Worm (Caenorhabditis elegans) whole organism, L4/young adult: ENCODE results near the gene srbc-62.
"Not testable (repeated sequence)": the region's sequence is repeated elsewhere in the genome, so short reads cannot be mapped to it uniquely, and the experiment has no call there.

Experiments used
- W03F9.2 ChIP-seq: fragments of 150-350 bp; optimal IDR thresholded peaks from 2 replicates; lab custom pipeline; 2014; ENCODE audit warnings: missing biosample characterization, missing genetic modification characterization
- dao-5 ChIP-seq: sonication (generic microtip); optimal IDR thresholded peaks from 2 replicates; lab custom pipeline; 2016; ENCODE audit warnings: missing genotype, missing genetic modification characterization, moderate library complexity, missing compliant biosample characterization
- him-1 ChIP-seq: sonication (generic microtip); optimal IDR thresholded peaks from 2 replicates; lab custom pipeline; 2016; ENCODE audit warnings: missing genotype, missing genetic modification reagents, missing genetic modification characterization, missing compliant biosample characterization

srbc-62 gene

DNA sequence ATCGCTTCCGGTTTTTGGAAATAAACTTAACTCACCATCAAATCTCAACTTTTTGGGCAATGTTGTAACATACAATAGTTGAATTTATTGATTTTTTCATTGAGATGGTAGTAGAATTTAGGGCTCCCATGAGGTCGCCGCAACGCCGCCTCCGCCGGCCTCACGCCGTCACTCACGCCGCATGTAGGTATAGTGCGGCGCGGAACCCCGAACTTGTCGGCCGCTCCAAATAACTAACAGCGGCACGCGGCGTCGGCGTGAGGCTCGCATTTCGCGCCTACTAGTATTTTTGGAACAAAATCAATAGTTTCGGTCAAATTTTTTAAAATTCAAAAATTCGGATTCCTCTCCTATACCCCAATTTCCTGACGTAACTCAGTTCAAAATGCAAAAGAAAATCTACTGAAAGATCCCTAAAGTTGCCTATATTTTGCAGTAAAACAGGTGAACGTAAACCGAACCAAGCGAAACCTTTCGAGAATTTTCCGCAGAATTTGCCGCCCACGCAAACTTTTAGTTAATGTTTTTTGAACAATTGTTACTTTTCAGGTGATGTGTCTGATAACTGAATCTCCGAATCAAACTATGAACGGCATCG is 33.7 kb downstream of the srbc-62 start, which contains the start of gene Y61B8A.6:
Gene Y61B8A.6, plus strand, starts transcription at position 548 of the 598 bp plus-strand sequence.
- TF ChIP-seq him-1 = no peak
- no peak for TF ChIP-seq W03F9.2 (tag; lab: Kevin White, UChicago)
- no peak for TF ChIP-seq dao-5

DNA sequence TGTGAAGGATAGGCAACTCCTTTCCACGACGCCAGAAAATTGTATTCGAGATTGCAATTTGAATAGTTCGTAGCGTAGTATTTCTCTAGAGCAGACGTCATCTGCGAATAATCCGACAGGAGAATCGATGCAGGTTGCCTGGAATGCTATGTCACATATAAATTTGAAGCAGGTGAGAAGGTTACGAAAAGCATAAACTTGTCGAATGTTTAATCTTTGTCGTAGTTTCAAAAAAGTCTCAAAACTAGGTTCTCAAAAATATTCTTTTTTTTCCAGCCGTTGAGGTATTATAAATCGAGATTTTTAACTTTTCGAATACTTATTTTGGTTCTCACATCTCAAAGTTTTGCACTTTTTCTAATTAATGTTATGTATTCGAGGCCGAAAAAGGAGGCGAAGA is 37.2 kb downstream of the srbc-62 start, which contains the start of gene srh-116:
Gene srh-116, minus strand, starts transcription at position 101 of the 400 bp plus-strand sequence.
- TF ChIP-seq him-1; W03F9.2 (tag; lab: Kevin White, UChicago); dao-5: not testable (repeated sequence)

DNA sequence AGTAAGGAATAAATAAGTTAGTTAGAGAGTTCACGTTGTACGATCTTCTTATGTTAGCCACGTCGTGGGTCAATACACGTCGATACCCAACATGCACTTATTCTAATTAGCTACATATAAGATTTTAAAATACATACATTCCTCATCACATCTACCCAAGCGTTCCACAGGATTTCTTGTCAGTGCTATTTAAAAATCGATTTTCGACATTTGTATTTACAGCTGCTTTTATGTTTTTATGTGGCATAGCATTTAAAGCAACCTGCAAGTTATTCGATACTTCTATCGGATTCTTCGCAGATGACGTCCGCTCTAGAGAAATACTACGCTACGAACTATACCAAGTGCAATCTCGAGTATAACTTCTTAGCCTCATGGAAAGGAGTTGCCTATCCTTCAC is 37.7 kb downstream of the srbc-62 start, which contains the start of gene srh-115:
Gene srh-115, plus strand, starts transcription at position 301 of the 400 bp plus-strand sequence.
- TF ChIP-seq him-1 = no peak
- TF ChIP-seq dao-5 = no peak
- no peak for TF ChIP-seq W03F9.2 (tag; lab: Kevin White, UChicago)

DNA sequence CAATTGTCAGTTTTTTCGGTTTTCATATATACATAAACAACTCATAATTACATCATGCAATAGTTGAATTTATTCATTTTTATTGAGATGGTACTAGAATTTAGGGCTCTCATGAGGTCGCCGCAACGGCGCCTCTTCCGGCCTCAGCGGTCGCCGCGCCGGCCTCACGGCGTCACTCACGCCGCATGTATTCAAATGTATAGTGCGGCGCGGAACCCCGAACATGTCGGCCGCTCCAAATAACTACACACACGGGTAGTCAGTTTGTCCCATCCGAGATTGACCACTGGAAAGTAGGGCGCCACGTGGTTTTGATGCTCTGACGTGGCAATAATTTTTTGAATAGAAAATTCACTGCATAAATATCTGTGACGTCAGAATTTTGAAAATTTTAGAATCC is 39.8 kb downstream of the srbc-62 start:
- TF ChIP-seq dao-5 = no peak
- TF ChIP-seq him-1 = no peak
- TF ChIP-seq W03F9.2 (tag; lab: Kevin White, UChicago) = no peak

DNA sequence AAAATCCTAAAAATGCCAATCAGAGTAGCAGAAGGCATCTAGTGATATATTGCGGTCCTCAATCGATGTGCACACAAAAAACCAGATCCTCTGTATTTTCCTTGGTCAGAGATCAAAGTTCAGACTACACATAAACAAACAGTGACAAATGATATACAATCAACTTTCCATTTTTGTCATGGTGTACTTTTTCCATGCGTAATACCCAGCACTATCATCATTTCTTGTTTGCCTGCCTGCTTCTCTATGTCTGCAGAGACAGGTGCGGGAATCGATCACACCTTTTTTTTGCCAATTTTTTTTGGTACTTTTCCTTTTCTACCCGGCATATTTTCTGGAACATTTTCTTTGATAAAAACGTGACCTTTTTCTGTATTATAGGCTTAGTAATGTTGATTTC is 40.5 kb downstream of the srbc-62 start:
- TF ChIP-seq dao-5 (no peak), W03F9.2 (tag; lab: Kevin White, UChicago) (no peak), him-1 (no peak)

DNA sequence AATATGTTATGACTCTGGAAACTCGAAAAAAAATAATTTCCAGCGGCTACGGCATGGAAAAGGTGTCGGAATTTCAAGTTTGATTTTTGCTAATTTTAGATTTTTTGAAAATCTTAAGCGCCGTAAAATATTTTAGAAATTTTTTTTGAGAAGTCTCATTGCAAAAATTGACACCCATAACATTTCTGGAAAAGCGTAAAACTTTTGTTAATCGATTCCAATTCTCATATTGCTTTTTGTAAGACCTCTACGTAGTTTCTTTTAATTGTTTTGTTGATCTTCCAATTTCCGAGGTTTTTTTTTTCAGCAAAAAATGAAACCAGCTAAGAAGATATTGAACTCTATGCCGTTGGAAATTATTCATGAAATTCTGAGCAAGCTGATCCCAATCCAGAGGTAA is 41.1 kb downstream of the srbc-62 start, which contains the start of gene fbxa-85:
Gene fbxa-85, plus strand, starts transcription at position 301 of the 400 bp plus-strand sequence.
- TF ChIP-seq dao-5 (no peak), him-1 (no peak), W03F9.2 (tag; lab: Kevin White, UChicago) (no peak)

DNA sequence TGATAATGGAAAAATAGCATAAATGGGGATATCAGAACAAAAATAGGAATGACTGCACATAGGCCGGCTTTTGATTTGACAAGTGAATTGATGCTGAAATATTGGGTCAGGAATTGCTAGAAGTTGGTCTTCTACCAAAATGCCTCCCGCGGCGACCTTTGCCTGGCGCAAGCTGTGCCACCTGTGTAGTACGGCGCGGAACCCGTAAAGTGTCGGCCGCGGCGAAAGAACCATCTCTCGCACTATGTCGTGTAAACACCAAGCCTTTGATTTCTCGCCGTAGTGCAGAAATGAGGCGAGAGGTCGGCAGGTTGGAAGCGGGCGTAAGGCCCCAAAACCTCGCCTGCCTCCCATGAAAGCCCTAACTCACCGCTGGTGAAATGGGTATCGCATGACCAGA is 43.6 kb downstream of the srbc-62 start:
- no peak for TF ChIP-seq W03F9.2 (tag; lab: Kevin White, UChicago)

DNA sequence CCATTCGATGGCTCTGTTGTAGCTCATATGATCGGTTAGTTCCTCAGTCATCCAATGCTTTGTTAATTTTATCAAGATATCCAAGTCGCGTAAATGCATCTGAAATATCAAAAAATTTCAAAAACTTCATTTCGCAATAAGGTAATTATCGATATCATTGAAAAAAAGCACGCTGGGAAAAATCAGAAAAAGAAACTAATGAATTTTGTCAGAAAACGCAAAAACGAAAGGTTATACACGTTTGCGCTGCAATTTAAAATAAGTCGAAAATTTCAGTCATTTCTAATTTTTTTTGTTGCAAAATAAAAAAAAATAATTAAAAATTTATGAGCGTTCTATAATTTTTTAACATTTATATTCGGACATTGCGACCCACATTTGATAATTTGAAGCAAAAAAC is 47.1 kb downstream of the srbc-62 start, which contains the start of gene K10G4.3:
Gene K10G4.3, minus strand, starts transcription at position 101 of the 400 bp plus-strand sequence.
- not testable (repeated sequence) for TF ChIP-seq him-1; W03F9.2 (tag; lab: Kevin White, UChicago); dao-5
